Worm (Caenorhabditis elegans) whole organism, L1 larva: ENCODE measurements around the gene F01D5.6.

Experiments
- C16A3.4 ChIP-seq: fragments of 150-350 bp; optimal IDR thresholded peaks from 2 replicates; lab custom pipeline; 2014; ENCODE audit warnings: missing biosample characterization, missing genetic modification characterization
- C34B4.2 ChIP-seq: sonication (generic microtip); optimal IDR thresholded peaks from 2 replicates; lab custom pipeline; 2017; ENCODE audit warnings: mild to moderate bottlenecking, missing genetic modification characterization, missing compliant biosample characterization
- F16B12.6 ChIP-seq: fragments of 150-350 bp; optimal IDR thresholded peaks from 2 replicates; lab custom pipeline; 2014; ENCODE audit warnings: missing biosample characterization, missing genetic modification characterization
- Y116A8C.19 ChIP-seq: sonication (generic microtip); optimal IDR thresholded peaks from 2 replicates; lab custom pipeline; 2016; ENCODE audit warnings: missing compliant biosample characterization, missing genetic modification characterization, borderline replicate concordance
- alr-1 ChIP-seq: fragments of 200-800 bp; sonication (Bioruptor generic); optimal IDR thresholded peaks from 2 replicates; lab custom pipeline; 2018; ENCODE audit warnings: borderline replicate concordance, mild to moderate bottlenecking, missing genetic modification characterization, missing compliant biosample characterization
- aly-2 ChIP-seq: fragments of 150-350 bp; optimal IDR thresholded peaks from 2 replicates; lab custom pipeline; 2014; ENCODE audit warnings: missing biosample characterization, missing genetic modification characterization
- blmp-1 ChIP-seq: fragments of 150-350 bp; optimal IDR thresholded peaks from 2 replicates; lab custom pipeline; 2014; ENCODE audit warnings: missing biosample characterization, missing genetic modification characterization
- ceh-88 ChIP-seq: fragments of 200-800 bp; sonication (Bioruptor generic); IDR thresholded peaks from 2 replicates; pipeline ENCODE4 v1.3.6; 2022; ENCODE audit warnings: missing genetic modification characterization, missing compliant biosample characterization
- ceh-90 ChIP-seq: sonication (generic microtip); optimal IDR thresholded peaks from 2 replicates; lab custom pipeline; 2016; ENCODE audit warnings: missing genetic modification characterization, missing compliant biosample characterization
- ces-1 ChIP-seq: fragments of 150-350 bp; optimal IDR thresholded peaks from 2 replicates; lab custom pipeline; 2014; ENCODE audit warnings: missing biosample characterization, missing genetic modification reagents, missing genetic modification characterization
- dpl-1 ChIP-seq, 3 experiments: fragments of 150-350 bp in 2 of 3; sonication (generic microtip) in 1 of 3; optimal IDR thresholded peaks; 2 replicates each; lab custom pipeline; 2014 to 2017; ENCODE audit warnings: missing biosample characterization in 3 of 3, missing genetic modification characterization in 3 of 3, missing genetic modification reagents in 3 of 3
- dsc-1 ChIP-seq: sonication (generic microtip); optimal IDR thresholded peaks from 2 replicates; lab custom pipeline; 2016; ENCODE audit warnings: mild to moderate bottlenecking, missing genetic modification characterization, missing compliant biosample characterization
- efl-1 ChIP-seq, 4 experiments: fragments of 150-350 bp; optimal IDR thresholded peaks in 3 of 4; peaks in 1 of 4; 1 replicate in 1 of 4; 2 replicates in 3 of 4; lab custom pipeline; 2014; ENCODE audit warnings: missing biosample characterization in 2 of 4, missing genetic modification characterization in 2 of 4, missing genetic modification reagents in 2 of 4
- egl-27 ChIP-seq, 2 experiments: fragments of 150-350 bp in 1 of 2; sonication (generic microtip); optimal IDR thresholded peaks; 3 replicates each; lab custom pipeline; 2017 to 2018; ENCODE audit warnings: missing biosample characterization in 2 of 2, missing genetic modification characterization in 2 of 2, missing genetic modification reagents in 2 of 2
- elt-2 ChIP-seq: sonication (generic microtip); optimal IDR thresholded peaks from 2 replicates; lab custom pipeline; 2016; ENCODE audit warnings: missing genetic modification characterization, mild to moderate bottlenecking, inconsistent platforms, missing compliant biosample characterization, missing genetic modification reagents
- elt-3 ChIP-seq, 6 experiments: fragments of 150-350 bp in 1 of 6; sonication (generic microtip); optimal IDR thresholded peaks; 2 replicates each; lab custom pipeline; 2017 to 2018; ENCODE audit warnings: missing biosample characterization in 6 of 6, missing genetic modification characterization in 6 of 6, inconsistent platforms in 1 of 6
- ets-5 ChIP-seq: fragments of 200-800 bp; sonication (Bioruptor generic); IDR thresholded peaks from 2 replicates; pipeline ENCODE4 v1.3.6; 2022; ENCODE audit warnings: missing genetic modification characterization, missing compliant biosample characterization
- fkh-10 ChIP-seq: sonication (generic microtip); optimal IDR thresholded peaks from 2 replicates; lab custom pipeline; 2017; ENCODE audit warnings: missing biosample characterization, missing genetic modification reagents, missing genetic modification characterization
- fkh-4 ChIP-seq: sonication (generic microtip); optimal IDR thresholded peaks from 2 replicates; lab custom pipeline; 2016; ENCODE audit warnings: missing compliant biosample characterization, missing genetic modification characterization, borderline replicate concordance
- fkh-8 ChIP-seq: sonication (generic microtip); optimal IDR thresholded peaks from 2 replicates; lab custom pipeline; 2016; ENCODE audit warnings: mild to moderate bottlenecking, missing genetic modification characterization, missing compliant biosample characterization
- fos-1 ChIP-seq: fragments of 150-350 bp; optimal IDR thresholded peaks from 2 replicates; lab custom pipeline; 2014; ENCODE audit warnings: missing biosample characterization, missing genetic modification characterization
- hlh-17 ChIP-seq: fragments of 200-800 bp; sonication (Bioruptor generic); optimal IDR thresholded peaks from 2 replicates; lab custom pipeline; 2018; ENCODE audit warnings: missing genetic modification characterization, mild to moderate bottlenecking, missing compliant biosample characterization, moderate library complexity, borderline replicate concordance
- hlh-4 ChIP-seq: sonication (generic microtip); optimal IDR thresholded peaks from 2 replicates; lab custom pipeline; 2016; ENCODE audit warnings: mild to moderate bottlenecking, missing genetic modification characterization, missing compliant biosample characterization
- isw-1 ChIP-seq: fragments of 200-800 bp; sonication (Bioruptor generic); IDR thresholded peaks from 2 replicates; pipeline ENCODE4 v1.3.6; 2022; ENCODE audit warnings: missing genetic modification characterization, missing compliant biosample characterization
- jun-1 ChIP-seq: fragments of 150-350 bp; optimal IDR thresholded peaks from 2 replicates; lab custom pipeline; 2014; ENCODE audit warnings: missing biosample characterization, missing genetic modification reagents, missing genetic modification characterization
- lin-13 ChIP-seq: fragments of 150-350 bp; optimal IDR thresholded peaks from 2 replicates; lab custom pipeline; 2014; ENCODE audit warnings: missing biosample characterization, missing genetic modification reagents, missing genetic modification characterization
- lin-35 ChIP-seq, 2 experiments: fragments of 150-350 bp; optimal IDR thresholded peaks; 2 replicates each; lab custom pipeline; 2014; ENCODE audit warnings: missing biosample characterization in 2 of 2, missing genetic modification characterization in 2 of 2, missing genetic modification reagents in 2 of 2
- lir-3 ChIP-seq: sonication (generic microtip); optimal IDR thresholded peaks from 2 replicates; lab custom pipeline; 2016; ENCODE audit warnings: mild to moderate bottlenecking, missing genetic modification characterization, moderate library complexity, missing compliant biosample characterization; ENCODE audit not compliant: poor library complexity
- lsy-2 ChIP-seq, 2 experiments: fragments of 150-350 bp; optimal IDR thresholded peaks; 2 replicates each; lab custom pipeline; 2014; ENCODE audit warnings: missing biosample characterization in 2 of 2, missing genetic modification characterization in 2 of 2
- mab-9 ChIP-seq: fragments of 200-800 bp; sonication (Bioruptor generic); IDR thresholded peaks from 2 replicates; pipeline ENCODE4 v1.3.6; 2022; ENCODE audit warnings: missing genetic modification reagents, missing genetic modification characterization, missing compliant biosample characterization
- mef-2 ChIP-seq: fragments of 150-350 bp; optimal IDR thresholded peaks from 2 replicates; lab custom pipeline; 2014; ENCODE audit warnings: missing biosample characterization, missing genetic modification characterization
- mep-1 ChIP-seq: fragments of 150-350 bp; optimal IDR thresholded peaks from 2 replicates; lab custom pipeline; 2014; ENCODE audit warnings: missing biosample characterization, missing genetic modification characterization
- nhr-12 ChIP-seq: sonication (generic microtip); optimal IDR thresholded peaks from 2 replicates; lab custom pipeline; 2017; ENCODE audit warnings: missing biosample characterization, missing genetic modification characterization
- nhr-19 ChIP-seq: fragments of 200-800 bp; sonication (Bioruptor generic); conservative IDR thresholded peaks from 2 replicates; pipeline ENCODE4 v1.3.6; 2022; ENCODE audit warnings: missing genetic modification characterization, missing compliant biosample characterization
- nhr-20 ChIP-seq: sonication (generic microtip); optimal IDR thresholded peaks from 2 replicates; lab custom pipeline; 2016; ENCODE audit warnings: mild to moderate bottlenecking, missing genetic modification characterization, missing compliant biosample characterization
- nhr-237 ChIP-seq: fragments of 150-350 bp; optimal IDR thresholded peaks from 2 replicates; lab custom pipeline; 2014; ENCODE audit warnings: missing biosample characterization, missing genetic modification characterization
- nhr-28 ChIP-seq: fragments of 150-350 bp; optimal IDR thresholded peaks from 2 replicates; lab custom pipeline; 2014; ENCODE audit warnings: missing biosample characterization, missing genetic modification characterization
- nhr-47 ChIP-seq: sonication (generic microtip); optimal IDR thresholded peaks from 2 replicates; lab custom pipeline; 2016; ENCODE audit warnings: mild to moderate bottlenecking, missing genetic modification characterization, moderate library complexity, missing compliant biosample characterization
- nhr-76 ChIP-seq: sonication (generic microtip); optimal IDR thresholded peaks from 2 replicates; lab custom pipeline; 2017; ENCODE audit warnings: missing biosample characterization, missing genetic modification characterization
- nhr-77 ChIP-seq: fragments of 150-350 bp; optimal IDR thresholded peaks from 2 replicates; lab custom pipeline; 2014; ENCODE audit warnings: missing biosample characterization, missing genetic modification characterization
- nhr-84 ChIP-seq: sonication (generic microtip); optimal IDR thresholded peaks from 2 replicates; lab custom pipeline; 2017; ENCODE audit warnings: missing biosample characterization, missing genetic modification characterization
- nhr-85 ChIP-seq: sonication (generic microtip); peaks from one replicate; lab custom pipeline; 2016; ENCODE audit warnings: missing genetic modification characterization, inconsistent platforms, missing compliant biosample characterization
- nhr-90 ChIP-seq: sonication (generic microtip); optimal IDR thresholded peaks from 2 replicates; lab custom pipeline; 2016; ENCODE audit warnings: mild to moderate bottlenecking, missing genetic modification characterization, missing compliant biosample characterization; ENCODE audit not compliant: poor library complexity
- pag-3 ChIP-seq: sonication (generic microtip); optimal IDR thresholded peaks from 2 replicates; lab custom pipeline; 2017; ENCODE audit warnings: missing genetic modification characterization, mild to moderate bottlenecking, missing compliant biosample characterization, antibody characterized with exemption, borderline replicate concordance; ENCODE audit not compliant: insufficient read depth
- rnt-1 ChIP-seq: sonication (generic microtip); optimal IDR thresholded peaks from 2 replicates; lab custom pipeline; 2016; ENCODE audit warnings: mild to moderate bottlenecking, missing genetic modification characterization, moderate library complexity, missing compliant biosample characterization
- snpc-4 ChIP-seq: fragments of 150-350 bp; optimal IDR thresholded peaks from 2 replicates; lab custom pipeline; 2014; ENCODE audit warnings: missing biosample characterization, missing genetic modification characterization
- sptf-1 ChIP-seq: fragments of 150-350 bp; optimal IDR thresholded peaks from 2 replicates; lab custom pipeline; 2014; ENCODE audit warnings: missing biosample characterization, missing genetic modification characterization
- swsn-7 ChIP-seq: sonication (generic microtip); optimal IDR thresholded peaks from 2 replicates; lab custom pipeline; 2016; ENCODE audit warnings: missing genetic modification characterization, missing compliant biosample characterization
- unc-62 ChIP-seq: fragments of 150-350 bp; optimal IDR thresholded peaks from 2 replicates; lab custom pipeline; 2014; ENCODE audit warnings: missing biosample characterization, missing genetic modification reagents, missing genetic modification characterization
- vab-15 ChIP-seq: sonication (generic microtip); optimal IDR thresholded peaks from 2 replicates; lab custom pipeline; 2017; ENCODE audit warnings: missing genotype, mild to moderate bottlenecking, missing genetic modification characterization, missing compliant biosample characterization
- xbp-1 ChIP-seq: sonication (generic microtip); optimal IDR thresholded peaks from 2 replicates; lab custom pipeline; 2016; ENCODE audit warnings: missing genetic modification characterization, missing compliant biosample characterization
- ztf-4 ChIP-seq: fragments of 150-350 bp; optimal IDR thresholded peaks from 2 replicates; lab custom pipeline; 2014; ENCODE audit warnings: missing biosample characterization, missing genetic modification characterization

The F01D5.6 gene

ce11 chrII:13976161-13976560, 30.1 kb upstream of the F01D5.6 start, which contains the start of gene Y39G8B.2:
Gene Y39G8B.2, minus strand, starts transcription at chrII:13976221.
- TF ChIP-seq efl-1 (optimal IDR thresholded peaks at IDR 0.05; lab: Kevin White, UChicago) (peak; percentile 89 to 91), efl-1 (GFP tag; optimal IDR thresholded peaks at IDR 0.05 in 1 of 2; lab: Kevin White, UChicago) (peak; percentile 86 to 98), elt-3 (tag; optimal IDR thresholded peaks at IDR 0.05; lab: Kevin White, UChicago) (peak in 2 of 6 experiments; percentile 49 to 54), unc-62 (no peak), pag-3 (peak; percentile 38), nhr-85 (tag; lab: Kevin White, UChicago) (peak; percentile 83), swsn-7 (peak; percentile 75), nhr-84 (tag; lab: Kevin White, UChicago) (no peak), hlh-4 (no peak), lin-13 (peak; percentile 87), C16A3.4 (tag; lab: Kevin White, UChicago) (peak; percentile 89), alr-1 (tag; lab: Kevin White, UChicago) (no peak), mep-1 (peak; percentile 92), vab-15 (tag; lab: Kevin White, UChicago) (no peak), nhr-47 (tag; lab: Kevin White, UChicago) (peak; percentile 86), fkh-8 (tag; lab: Kevin White, UChicago) (peak; percentile 82), ceh-88 (GFP tag; lab: Robert Waterston, UW) (peak; percentile 46; the same call in 1 of the 2 replicates), hlh-17 (GFP tag; lab: Kevin White, UChicago) (no peak), dpl-1 (GFP tag; optimal IDR thresholded peaks at IDR 0.05; lab: Kevin White, UChicago) (peak; percentile 83 to 88 (median 86)), Y116A8C.19 (tag; lab: Kevin White, UChicago) (no peak), nhr-19 (peak; percentile 83), nhr-76 (no peak), nhr-90 (tag; lab: Kevin White, UChicago) (peak; percentile 69), F16B12.6 (tag; lab: Kevin White, UChicago) (peak; percentile 99), lsy-2 (tag; optimal IDR thresholded peaks at IDR 0.05; lab: Kevin White, UChicago) (peak; percentile 90 to 92), ceh-90 (no peak), jun-1 (tag; lab: Kevin White, UChicago) (peak; percentile 79), blmp-1 (peak; percentile 59), fkh-10 (peak; percentile 65), nhr-28 (tag; lab: Kevin White, UChicago) (no peak), sptf-1 (tag; lab: Kevin White, UChicago) (no peak), ets-5 (no peak), fos-1 (peak; percentile 70), aly-2 (tag; lab: Kevin White, UChicago) (peak; percentile 25), ztf-4 (tag; lab: Kevin White, UChicago) (peak; percentile 30), egl-27 (tag; optimal IDR thresholded peaks at IDR 0.05; lab: Kevin White, UChicago) (no peak), lir-3 (no peak), snpc-4 (peak; percentile 89), ces-1 (GFP tag; lab: Kevin White, UChicago) (no peak), xbp-1 (peak; percentile 69), nhr-12 (tag; lab: Kevin White, UChicago) (no peak), elt-2 (peak; percentile 37), dsc-1 (tag; lab: Kevin White, UChicago) (peak; percentile 67), rnt-1 (tag; lab: Kevin White, UChicago) (peak; percentile 90), mef-2 (tag; lab: Kevin White, UChicago) (no peak), mab-9 (peak; percentile 61; the same call in 1 of the 2 replicates), lin-35 (GFP tag; optimal IDR thresholded peaks at IDR 0.05; lab: Kevin White, UChicago) (peak; percentile 90 to 92), isw-1 (GFP tag; lab: Robert Waterston, UW) (peak; percentile 80), nhr-20 (tag; lab: Kevin White, UChicago) (peak; percentile 86), fkh-4 (tag; lab: Kevin White, UChicago) (no peak), C34B4.2 (tag; lab: Kevin White, UChicago) (no peak), nhr-77 (tag; lab: Kevin White, UChicago) (peak; percentile 93), nhr-237 (tag; lab: Kevin White, UChicago) (peak; percentile 51)
